Fruit fly (Drosophila melanogaster): ENCODE results near the gene CG14545.
A peak's percentile ranks its signal among the peaks of the same experiment; 100 is the strongest.

The CG14545 gene

dm6 chr3R:25880971-25881809 is 30.1 kb upstream of the CG14545 start, which contains the start of gene Tsp96F:
TSS of gene Tsp96F (minus strand) at chr3R:25881427.
- peak; percentile 22 for TF ChIP-seq Dif (GFP tag; optimal IDR thresholded peaks at IDR 0.05; ENCODE audit: partially characterized antibody)
- TF ChIP-seq Dfd (GFP tag; optimal IDR thresholded peaks at IDR 0.05) = no peak

dm6 chr3R:25880198-25880970 is 29.3 kb upstream of the CG14545 start:
- TF ChIP-seq ey (GFP tag; optimal IDR thresholded peaks at IDR 0.05) = no peak
- TF ChIP-seq fru (GFP tag; optimal IDR thresholded peaks at IDR 0.05) = no peak
- peak; percentile 74 for TF ChIP-seq Dif (GFP tag; optimal IDR thresholded peaks at IDR 0.05; ENCODE audit: partially characterized antibody)
- peak; percentile 23 for TF ChIP-seq jim (GFP tag; optimal IDR thresholded peaks at IDR 0.05)
- TF ChIP-seq HLH106 (tag; optimal IDR thresholded peaks at IDR 0.05) = peak; percentile 59
- TF ChIP-seq Abd-B (GFP tag; optimal IDR thresholded peaks at IDR 0.05) = no peak
- TF ChIP-seq Hr83 (GFP tag; optimal IDR thresholded peaks at IDR 0.05; ENCODE audit: poor library complexity, severe bottlenecking) = peak; percentile 76
- peak; percentile 13 for TF ChIP-seq Myc (optimal IDR thresholded peaks at IDR 0.05)
- no peak for TF ChIP-seq Vsx2 (GFP tag; optimal IDR thresholded peaks at IDR 0.05; ENCODE audit: partially characterized antibody)
- peak; percentile 28 for TF ChIP-seq woc (GFP tag; optimal IDR thresholded peaks at IDR 0.05)
- TF ChIP-seq foxo (GFP tag; optimal IDR thresholded peaks at IDR 0.05) = peak in 1 of 2 experiments; percentile 49
- no peak for TF ChIP-seq brk (GFP tag; optimal IDR thresholded peaks at IDR 0.05)
- TF ChIP-seq h (GFP tag; optimal IDR thresholded peaks at IDR 0.05) = peak; percentile 14
- peak in 1 of 2 experiments; percentile 74 for TF ChIP-seq dl (GFP tag; optimal IDR thresholded peaks at IDR 0.05; ENCODE audit: insufficient read depth in 1 of 2, partially characterized antibody in 2 of 2)
- peak; percentile 60 for TF ChIP-seq psq (GFP tag; optimal IDR thresholded peaks at IDR 0.05)
- TF ChIP-seq Hnf4 (GFP tag; optimal IDR thresholded peaks at IDR 0.05) = no peak
- TF ChIP-seq tai (GFP tag; optimal IDR thresholded peaks at IDR 0.05) = no peak
- peak; percentile 3 for TF ChIP-seq Dfd (GFP tag; optimal IDR thresholded peaks at IDR 0.05)
- no peak for TF ChIP-seq sage (GFP tag; optimal IDR thresholded peaks at IDR 0.05)
- TF ChIP-seq rgr (GFP tag; optimal IDR thresholded peaks at IDR 0.05) = peak; percentile 29
- TF ChIP-seq CG32264 (GFP tag; optimal IDR thresholded peaks at IDR 0.05) = no peak
- no peak for TF ChIP-seq lola (GFP tag; optimal IDR thresholded peaks at IDR 0.05)
- TF ChIP-seq usp (GFP tag; optimal IDR thresholded peaks at IDR 0.05) = no peak
- TF ChIP-seq dmrt93B (GFP tag; optimal IDR thresholded peaks at IDR 0.05) = peak; percentile 22
- peak; percentile 58 for TF ChIP-seq Sp1 (GFP tag; optimal IDR thresholded peaks at IDR 0.05)
- no peak for TF ChIP-seq N (GFP tag; optimal IDR thresholded peaks at IDR 0.05)
- TF ChIP-seq dsf (GFP tag; optimal IDR thresholded peaks at IDR 0.05; ENCODE audit: borderline replicate concordance) = no peak
- no peak for TF ChIP-seq Jra (GFP tag; optimal IDR thresholded peaks at IDR 0.05)
- TF ChIP-seq Mio (GFP tag; optimal IDR thresholded peaks at IDR 0.05) = no peak
- TF ChIP-seq CG9705 (GFP tag; optimal IDR thresholded peaks at IDR 0.05) = no peak
- no peak for TF ChIP-seq Hr78 (GFP tag; optimal IDR thresholded peaks at IDR 0.05)
- TF ChIP-seq GATAd (GFP tag; optimal IDR thresholded peaks at IDR 0.05) = no peak
- TF ChIP-seq CrebA (GFP tag; optimal IDR thresholded peaks at IDR 0.05; ENCODE audit: borderline replicate concordance) = no peak
- peak; percentile 33 for TF ChIP-seq OdsH (GFP tag; optimal IDR thresholded peaks at IDR 0.05)
- TF ChIP-seq br (GFP tag; optimal IDR thresholded peaks at IDR 0.05) = no peak
- TF ChIP-seq sv (GFP tag; optimal IDR thresholded peaks at IDR 0.05) = no peak
- no peak for TF ChIP-seq Rel (GFP tag; optimal IDR thresholded peaks at IDR 0.05)
- TF ChIP-seq Rel (tag; optimal IDR thresholded peaks at IDR 0.05) = no peak
- TF ChIP-seq pan (optimal IDR thresholded peaks at IDR 0.05) = no peak
